Worm (Caenorhabditis elegans) whole organism, L4 larva: ENCODE results near the gene ZK512.11.

Source experiments
- R02D3.7 ChIP-seq: fragments of 150-350 bp; sonication (generic microtip); optimal IDR thresholded peaks from 3 replicates; lab custom pipeline; 2014; ENCODE audit warnings: missing biosample characterization, missing genetic modification characterization
- ceh-82 ChIP-seq: sonication (generic microtip); optimal IDR thresholded peaks from 2 replicates; lab custom pipeline; 2017; ENCODE audit warnings: missing biosample characterization, missing genetic modification characterization
- cey-2 ChIP-seq: sonication (generic microtip); optimal IDR thresholded peaks from 3 replicates; lab custom pipeline; 2017; ENCODE audit warnings: missing genetic modification characterization, mild to moderate bottlenecking, missing compliant biosample characterization, antibody characterized with exemption, borderline replicate concordance; ENCODE audit not compliant: insufficient read depth
- mdl-1 ChIP-seq, 2 experiments: fragments of 150-350 bp in 1 of 2; sonication (generic microtip) in 1 of 2; optimal IDR thresholded peaks; 2 replicates each; lab custom pipeline; 2014 to 2017; ENCODE audit warnings: missing biosample characterization in 2 of 2, missing genetic modification characterization in 2 of 2
- pqm-1 ChIP-seq: sonication (generic microtip); optimal IDR thresholded peaks from 2 replicates; lab custom pipeline; 2017; ENCODE audit warnings: missing biosample characterization, missing genetic modification characterization
- snpc-1.2 ChIP-seq: fragments of 200-800 bp; sonication (Bioruptor generic); IDR thresholded peaks from 2 replicates; pipeline ENCODE4 v1.3.6; 2022; ENCODE audit warnings: missing genetic modification reagents, missing genetic modification characterization, missing compliant biosample characterization
- snpc-4 ChIP-seq: fragments of 150-350 bp; optimal IDR thresholded peaks from 2 replicates; lab custom pipeline; 2014; ENCODE audit warnings: missing biosample characterization, missing genetic modification characterization
- unc-130 ChIP-seq: sonication (generic microtip); optimal IDR thresholded peaks from 2 replicates; lab custom pipeline; 2016; ENCODE audit warnings: missing genetic modification reagents, missing genetic modification characterization, missing compliant biosample characterization
- unc-39 ChIP-seq: sonication (generic microtip); optimal IDR thresholded peaks from 2 replicates; lab custom pipeline; 2017; ENCODE audit warnings: missing biosample characterization, missing genetic modification characterization

DNA sequence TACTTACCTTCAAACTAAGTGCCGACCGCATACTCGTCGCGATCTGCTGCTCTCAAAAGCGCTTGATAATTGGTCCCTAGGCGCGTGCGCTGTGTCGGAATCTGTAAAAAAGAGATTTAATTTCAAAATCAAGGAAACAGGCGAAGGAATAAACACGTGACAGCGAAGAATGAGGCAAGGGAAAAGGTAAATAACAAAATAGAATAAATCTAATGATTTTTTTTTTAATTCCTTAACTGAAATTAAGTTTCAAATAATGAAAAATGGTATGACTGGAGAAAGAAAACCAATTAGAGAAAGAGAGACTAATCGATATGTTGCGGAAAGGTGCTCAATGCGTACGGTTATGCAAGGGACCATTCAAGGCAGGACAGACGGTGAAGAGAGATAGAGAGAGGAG is 34.8 kb upstream of the ZK512.11 start, which contains the start of gene cya-1:
- TF ChIP-seq snpc-1.2 (GFP tag; lab: Robert Waterston, UW) (no peak), cey-2 (tag; lab: Kevin White, UChicago) (no peak), pqm-1 (tag; lab: Kevin White, UChicago) (no peak), unc-130 (GFP tag; lab: Kevin White, UChicago) (no peak), R02D3.7 (tag; lab: Kevin White, UChicago) (no peak), ceh-82 (no peak), snpc-4 (tag; lab: Kevin White, UChicago) (no peak), unc-39 (no peak), mdl-1 (tag; optimal IDR thresholded peaks at IDR 0.05; lab: Kevin White, UChicago) (no peak)
